Worm (Caenorhabditis elegans) whole organism, L4 larva: ENCODE measurements around the gene B0563.7.

Source experiments
- F37D6.2 ChIP-seq: sonication (generic microtip); optimal IDR thresholded peaks from 2 replicates; lab custom pipeline; 2016; ENCODE audit warnings: mild to moderate bottlenecking, missing genetic modification characterization, missing compliant biosample characterization
- ama-1 ChIP-seq: fragments of 150-350 bp; optimal IDR thresholded peaks from 2 replicates; lab custom pipeline; 2014; ENCODE audit warnings: inconsistent platforms, mixed read lengths
- arid-1 ChIP-seq: fragments of 200-800 bp; sonication (Bioruptor generic); conservative IDR thresholded peaks from 2 replicates; pipeline ENCODE4 v1.3.6; 2022; ENCODE audit warnings: missing genetic modification reagents, missing genetic modification characterization, missing compliant biosample characterization
- ceh-44 ChIP-seq: fragments of 200-800 bp; sonication (Bioruptor generic); IDR thresholded peaks from 2 replicates; pipeline ENCODE4 v1.3.6; 2022; ENCODE audit warnings: missing genetic modification reagents, missing genetic modification characterization, missing compliant biosample characterization
- ceh-62 ChIP-seq: sonication (generic microtip); optimal IDR thresholded peaks from 2 replicates; lab custom pipeline; 2017; ENCODE audit warnings: missing biosample characterization, missing genetic modification characterization
- gei-8 ChIP-seq: fragments of 200-800 bp; sonication (Bioruptor generic); optimal IDR thresholded peaks from 2 replicates; lab custom pipeline; 2018; ENCODE audit warnings: mild to moderate bottlenecking, missing genetic modification characterization, missing compliant biosample characterization
- nhr-11 ChIP-seq: fragments of 150-350 bp; optimal IDR thresholded peaks from 2 replicates; lab custom pipeline; 2014; ENCODE audit warnings: missing biosample characterization, missing genetic modification characterization
- nhr-77 ChIP-seq: fragments of 150-350 bp; optimal IDR thresholded peaks from 2 replicates; lab custom pipeline; 2014; ENCODE audit warnings: missing biosample characterization, missing genetic modification characterization
- php-3 ChIP-seq: fragments of 200-800 bp; sonication (Bioruptor generic); IDR thresholded peaks from 2 replicates; pipeline ENCODE4 v1.3.6; 2022; ENCODE audit warnings: missing genetic modification reagents, missing genetic modification characterization, missing compliant biosample characterization
- set-16 ChIP-seq: fragments of 200-800 bp; sonication (Bioruptor generic); IDR thresholded peaks from 2 replicates; pipeline ENCODE4 v1.3.6; 2022; ENCODE audit warnings: missing genetic modification reagents, missing genetic modification characterization, missing compliant biosample characterization
- snpc-4 ChIP-seq: fragments of 150-350 bp; optimal IDR thresholded peaks from 2 replicates; lab custom pipeline; 2014; ENCODE audit warnings: missing biosample characterization, missing genetic modification characterization
- unc-39 ChIP-seq: sonication (generic microtip); optimal IDR thresholded peaks from 2 replicates; lab custom pipeline; 2017; ENCODE audit warnings: missing biosample characterization, missing genetic modification characterization

ce11 chrX:9180823-9181222 is 26.7 kb upstream of the B0563.7 start, which contains the start of gene Y81B9A.4:
- no peak for TF ChIP-seq snpc-4 (tag; lab: Kevin White, UChicago)
- TF ChIP-seq F37D6.2 (tag; lab: Kevin White, UChicago), result no peak
- no peak for TF ChIP-seq unc-39 (tag; lab: Kevin White, UChicago)
- TF ChIP-seq ama-1 (lab: Kevin White, UChicago), result no peak
- TF ChIP-seq php-3 (GFP tag; lab: Robert Waterston, UW), result no peak
- TF ChIP-seq ceh-44 (GFP tag; lab: Robert Waterston, UW), result no peak
- no peak for TF ChIP-seq arid-1
- no peak for TF ChIP-seq nhr-77 (tag; lab: Kevin White, UChicago)
- no peak for TF ChIP-seq gei-8 (GFP tag; lab: Kevin White, UChicago)
- TF ChIP-seq ceh-62, result no peak
- no peak for TF ChIP-seq nhr-11 (tag; lab: Kevin White, UChicago)
- TF ChIP-seq set-16, result no peak
